Worm (Caenorhabditis elegans) whole organism, late embryonic: ENCODE measurements around the gene spp-3.
A peak's percentile ranks its signal among the peaks of the same experiment; 100 is the strongest.

Source experiments
- C38D4.7 ChIP-seq: fragments of 200-800 bp; sonication (Bioruptor generic); optimal IDR thresholded peaks from 2 replicates; lab custom pipeline; 2018; ENCODE audit warnings: mild to moderate bottlenecking, missing genetic modification characterization, moderate library complexity, missing compliant biosample characterization
- F13H6.1 ChIP-seq: sonication (generic microtip); optimal IDR thresholded peaks from 2 replicates; lab custom pipeline; 2016; ENCODE audit warnings: missing genetic modification characterization, missing compliant biosample characterization
- T23F11.4 ChIP-seq: fragments of 200-800 bp; sonication (Bioruptor generic); optimal IDR thresholded peaks from 2 replicates; lab custom pipeline; 2018; ENCODE audit warnings: mild to moderate bottlenecking, missing genetic modification characterization, missing compliant biosample characterization
- Y22D7AL.16 ChIP-seq: sonication (generic microtip); optimal IDR thresholded peaks from 2 replicates; lab custom pipeline; 2016; ENCODE audit warnings: missing genetic modification characterization, missing compliant biosample characterization
- ceh-24 ChIP-seq: sonication (generic microtip); optimal IDR thresholded peaks from 2 replicates; lab custom pipeline; 2016; ENCODE audit warnings: mild to moderate bottlenecking, missing genetic modification characterization, missing compliant biosample characterization
- ceh-30 ChIP-seq: fragments of 150-350 bp; optimal IDR thresholded peaks from 2 replicates; lab custom pipeline; 2014; ENCODE audit warnings: missing biosample characterization, missing genetic modification characterization
- ceh-31 ChIP-seq: sonication (generic microtip); optimal IDR thresholded peaks from 2 replicates; lab custom pipeline; 2016; ENCODE audit warnings: missing genetic modification characterization, missing compliant biosample characterization
- ceh-34 ChIP-seq: sonication (generic microtip); optimal IDR thresholded peaks from 2 replicates; lab custom pipeline; 2016; ENCODE audit warnings: mild to moderate bottlenecking, missing genetic modification characterization, missing compliant biosample characterization
- ceh-45 ChIP-seq: fragments of 200-800 bp; sonication (Bioruptor generic); IDR thresholded peaks from 2 replicates; pipeline ENCODE4 v1.3.6; 2022; ENCODE audit warnings: missing genetic modification reagents, missing genetic modification characterization, missing compliant biosample characterization
- ceh-9 ChIP-seq: sonication (generic microtip); optimal IDR thresholded peaks from 2 replicates; lab custom pipeline; 2016; ENCODE audit warnings: mild to moderate bottlenecking, missing genetic modification characterization, inconsistent platforms, missing compliant biosample characterization
- che-1 ChIP-seq: sonication (generic microtip); optimal IDR thresholded peaks from 2 replicates; lab custom pipeline; 2016; ENCODE audit warnings: mild to moderate bottlenecking, missing genetic modification characterization, missing compliant biosample characterization
- dve-1 ChIP-seq: sonication (generic microtip); optimal IDR thresholded peaks from 2 replicates; lab custom pipeline; 2017; ENCODE audit warnings: antibody characterized with exemption, mild to moderate bottlenecking, missing genetic modification characterization, missing compliant biosample characterization
- elt-2 ChIP-seq: sonication (generic microtip); optimal IDR thresholded peaks from 2 replicates; lab custom pipeline; 2016; ENCODE audit warnings: missing genetic modification reagents, missing genetic modification characterization, missing compliant biosample characterization
- elt-4 ChIP-seq: sonication (generic microtip); optimal IDR thresholded peaks from 2 replicates; lab custom pipeline; 2016; ENCODE audit warnings: missing genetic modification characterization, missing compliant biosample characterization
- ets-4 ChIP-seq: sonication (generic microtip); optimal IDR thresholded peaks from 2 replicates; lab custom pipeline; 2016; ENCODE audit warnings: missing genetic modification characterization, missing compliant biosample characterization
- eyg-1 ChIP-seq: sonication (generic microtip); optimal IDR thresholded peaks from 2 replicates; lab custom pipeline; 2016; ENCODE audit warnings: missing genotype, missing genetic modification characterization, missing compliant biosample characterization
- fkh-10 ChIP-seq: fragments of 150-350 bp; optimal IDR thresholded peaks from 2 replicates; lab custom pipeline; 2014; ENCODE audit warnings: missing biosample characterization, missing genetic modification reagents, missing genetic modification characterization
- hlh-30 ChIP-seq: sonication (generic microtip); optimal IDR thresholded peaks from 2 replicates; lab custom pipeline; 2017; ENCODE audit warnings: antibody characterized with exemption, missing genetic modification characterization, missing compliant biosample characterization; ENCODE audit not compliant: insufficient read depth
- hlh-8 ChIP-seq: sonication (generic microtip); optimal IDR thresholded peaks from 2 replicates; lab custom pipeline; 2016; ENCODE audit warnings: missing genotype, missing genetic modification characterization, missing compliant biosample characterization
- nfya-1 ChIP-seq: sonication (generic microtip); optimal IDR thresholded peaks from 2 replicates; lab custom pipeline; 2017; ENCODE audit warnings: missing genetic modification characterization, mild to moderate bottlenecking, missing compliant biosample characterization, antibody characterized with exemption, moderate library complexity
- nhr-232 ChIP-seq: sonication (generic microtip); optimal IDR thresholded peaks from 2 replicates; lab custom pipeline; 2016; ENCODE audit warnings: missing genetic modification characterization, missing compliant biosample characterization
- npax-4 ChIP-seq: sonication (generic microtip); optimal IDR thresholded peaks from 2 replicates; lab custom pipeline; 2016; ENCODE audit warnings: missing genetic modification characterization, missing compliant biosample characterization
- odd-2 ChIP-seq: sonication (generic microtip); optimal IDR thresholded peaks from 2 replicates; lab custom pipeline; 2017; ENCODE audit warnings: antibody characterized with exemption, mild to moderate bottlenecking, missing genetic modification characterization, missing compliant biosample characterization
- pag-3 ChIP-seq: sonication (generic microtip); optimal IDR thresholded peaks from 2 replicates; lab custom pipeline; 2016; ENCODE audit warnings: missing compliant biosample characterization, missing genetic modification characterization, borderline replicate concordance
- pax-1 ChIP-seq: fragments of 150-350 bp; optimal IDR thresholded peaks from 2 replicates; lab custom pipeline; 2014; ENCODE audit warnings: missing biosample characterization, missing genetic modification characterization
- pha-4 ChIP-seq: fragments of 150-350 bp; optimal IDR thresholded peaks from 2 replicates; lab custom pipeline; 2018; ENCODE audit warnings: missing biosample characterization, missing genetic modification reagents, missing genetic modification characterization
- pqm-1 ChIP-seq: sonication (generic microtip); optimal IDR thresholded peaks from 2 replicates; lab custom pipeline; 2016; ENCODE audit warnings: missing genetic modification characterization, missing compliant biosample characterization
- ref-2 ChIP-seq: sonication (generic microtip); optimal IDR thresholded peaks from 2 replicates; lab custom pipeline; 2016; ENCODE audit warnings: missing genetic modification characterization, missing compliant biosample characterization
- sdc-2 ChIP-seq: sonication (generic microtip); optimal IDR thresholded peaks from 2 replicates; lab custom pipeline; 2016; ENCODE audit warnings: missing genotype, missing genetic modification characterization, missing compliant biosample characterization
- syd-9 ChIP-seq: sonication (generic microtip); optimal IDR thresholded peaks from 2 replicates; lab custom pipeline; 2016; ENCODE audit warnings: mild to moderate bottlenecking, missing genetic modification characterization, moderate library complexity, missing compliant biosample characterization
- tbx-7 ChIP-seq: sonication (generic microtip); optimal IDR thresholded peaks from 2 replicates; lab custom pipeline; 2016; ENCODE audit warnings: missing genotype, missing genetic modification characterization, missing compliant biosample characterization
- ttx-3 ChIP-seq: sonication (generic microtip); optimal IDR thresholded peaks from 2 replicates; lab custom pipeline; 2016; ENCODE audit warnings: missing genetic modification reagents, missing genetic modification characterization, missing compliant biosample characterization
- unc-3 ChIP-seq, 2 experiments: fragments of 200-800 bp in 1 of 2; sonication (Bioruptor generic) in 1 of 2; sonication (generic microtip) in 1 of 2; conservative IDR thresholded peaks in 1 of 2; optimal IDR thresholded peaks in 1 of 2; 2 replicates each; pipeline versions ENCODE4 v1.3.6 to Lab custom; 2016 to 2022; ENCODE audit warnings: missing compliant biosample characterization in 2 of 2, missing genetic modification characterization in 2 of 2, missing genetic modification reagents in 1 of 2
- unc-42 ChIP-seq: sonication (generic microtip); optimal IDR thresholded peaks from 2 replicates; lab custom pipeline; 2016; ENCODE audit warnings: missing genotype, missing genetic modification characterization, missing compliant biosample characterization
- unc-86 ChIP-seq: sonication (generic microtip); optimal IDR thresholded peaks from 2 replicates; lab custom pipeline; 2016; ENCODE audit warnings: missing genetic modification characterization, missing compliant biosample characterization
- ztf-16 ChIP-seq: sonication (generic microtip); optimal IDR thresholded peaks from 2 replicates; lab custom pipeline; 2017; ENCODE audit warnings: missing genetic modification characterization, missing compliant biosample characterization

spp-3 gene

DNA sequence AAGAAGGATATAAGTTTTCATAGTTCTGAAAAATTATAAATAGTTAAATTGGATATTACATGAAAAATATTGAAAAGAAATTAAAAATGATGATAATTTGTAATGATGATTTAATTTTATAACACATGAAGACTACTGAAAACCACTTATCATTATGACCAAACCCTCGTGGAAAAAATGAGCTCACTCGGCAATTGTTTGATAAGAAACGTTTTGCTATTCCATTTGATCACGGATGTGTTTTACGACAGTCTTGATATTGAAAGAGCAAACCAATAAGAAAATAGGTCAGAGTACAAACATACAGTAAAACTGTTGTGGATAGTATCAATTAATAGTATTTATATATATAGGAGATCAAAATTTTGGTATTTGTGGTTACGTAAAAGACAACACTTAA is at the start of gene spp-3:
spp-3 (minus strand) TSS at position 25 of the 400 bp plus-strand sequence.
- TF ChIP-seq C38D4.7 (no peak), ceh-24 (tag; lab: Kevin White, UChicago) (no peak), unc-86 (no peak), elt-2 (peak; percentile 10), tbx-7 (tag; lab: Kevin White, UChicago) (no peak), fkh-10 (GFP tag; lab: Kevin White, UChicago) (no peak), ceh-30 (tag; lab: Kevin White, UChicago) (no peak)

- TF ChIP-seq ztf-16 (no peak), elt-4 (no peak), Y22D7AL.16 (tag; lab: Kevin White, UChicago) (no peak), unc-3 (GFP tag; conservative IDR thresholded peaks at IDR 0.05; lab: Robert Waterston, UW) (no peak), unc-3 (tag; optimal IDR thresholded peaks at IDR 0.05; lab: Kevin White, UChicago) (no peak), che-1 (no peak), ceh-9 (tag; lab: Kevin White, UChicago) (no peak), sdc-2 (tag; lab: Kevin White, UChicago) (no peak), hlh-30 (no peak), elt-2 (no peak), C38D4.7 (no peak), T23F11.4 (GFP tag; lab: Kevin White, UChicago) (no peak), hlh-8 (no peak), ceh-34 (tag; lab: Kevin White, UChicago) (no peak), ttx-3 (tag; lab: Kevin White, UChicago) (no peak), unc-42 (tag; lab: Kevin White, UChicago) (no peak), pag-3 (no peak)
Observed at ce11 chrX:7343747-7344146, 28.6 kb upstream of the spp-3 start, which contains the start of gene C07D8.5. Gene C07D8.5, plus strand, starts transcription at chrX:7344047.

DNA sequence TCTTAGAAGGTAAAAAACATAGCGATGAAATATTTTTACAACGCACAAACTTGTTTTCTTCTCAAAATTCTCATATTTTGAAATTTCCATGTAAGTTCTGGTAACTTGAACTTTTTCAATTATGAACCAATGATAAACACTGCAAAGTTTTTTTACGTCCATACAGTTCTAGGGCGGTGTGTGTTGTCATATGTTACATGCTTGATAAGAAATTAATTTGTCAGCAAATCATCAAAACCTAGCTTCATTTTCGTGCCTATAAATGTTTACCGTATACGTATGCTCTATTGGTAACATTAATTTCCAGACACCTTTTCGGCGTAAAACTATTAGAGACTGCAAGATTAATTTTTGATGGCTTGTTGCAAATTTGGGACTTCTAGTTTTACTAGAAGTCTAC is 28.1 kb upstream of the spp-3 start:
- no peak for TF ChIP-seq ceh-31
- TF ChIP-seq C38D4.7, result no peak
- TF ChIP-seq ceh-45 (GFP tag; lab: Robert Waterston, UW), result no peak
- no peak for TF ChIP-seq ets-4 (tag; lab: Kevin White, UChicago)
- no peak for TF ChIP-seq hlh-8
- TF ChIP-seq Y22D7AL.16 (tag; lab: Kevin White, UChicago), result no peak
- no peak for TF ChIP-seq pax-1 (tag; lab: Kevin White, UChicago)
- TF ChIP-seq pag-3, result no peak

- TF ChIP-seq ceh-45 (GFP tag; lab: Robert Waterston, UW) (no peak), nfya-1 (tag; lab: Kevin White, UChicago) (peak; percentile 21), eyg-1 (tag; lab: Kevin White, UChicago) (no peak), dve-1 (tag; lab: Kevin White, UChicago) (peak; percentile 4), npax-4 (no peak), pqm-1 (tag; lab: Kevin White, UChicago) (no peak), nhr-232 (tag; lab: Kevin White, UChicago) (no peak), odd-2 (tag; lab: Kevin White, UChicago) (no peak), ref-2 (no peak), ceh-31 (no peak), syd-9 (tag; lab: Kevin White, UChicago) (no peak), elt-2 (peak; percentile 64), F13H6.1 (no peak), ttx-3 (tag; lab: Kevin White, UChicago) (no peak), pha-4 (no peak)
Observed at ce11 chrX:7340915-7341559, 25.9 kb upstream of the spp-3 start, which contains the start of gene C07D8.6. Gene C07D8.6, plus strand, starts transcription at chrX:7341509.
